Worm (Caenorhabditis elegans) whole organism, L1 larva: ENCODE data around the gene F43E2.6.

Source experiments
- C34B4.2 ChIP-seq: sonication (generic microtip); optimal IDR thresholded peaks from 2 replicates; lab custom pipeline; 2017; ENCODE audit warnings: mild to moderate bottlenecking, missing genetic modification characterization, missing compliant biosample characterization
- ama-1 ChIP-seq: fragments of 150-350 bp; optimal IDR thresholded peaks from 2 replicates; lab custom pipeline; 2014
- blmp-1 ChIP-seq: fragments of 150-350 bp; optimal IDR thresholded peaks from 2 replicates; lab custom pipeline; 2014; ENCODE audit warnings: missing biosample characterization, missing genetic modification characterization
- ceh-82 ChIP-seq, 3 experiments: fragments of 150-350 bp in 1 of 3; sonication (generic microtip) in 2 of 3; optimal IDR thresholded peaks; 2 replicates each; lab custom pipeline; 2014 to 2017; ENCODE audit warnings: missing biosample characterization in 3 of 3, missing genetic modification characterization in 3 of 3
- ceh-88 ChIP-seq: fragments of 200-800 bp; sonication (Bioruptor generic); IDR thresholded peaks from 2 replicates; pipeline ENCODE4 v1.3.6; 2022; ENCODE audit warnings: missing genetic modification characterization, missing compliant biosample characterization
- ces-1 ChIP-seq: fragments of 150-350 bp; optimal IDR thresholded peaks from 2 replicates; lab custom pipeline; 2014; ENCODE audit warnings: missing biosample characterization, missing genetic modification reagents, missing genetic modification characterization
- dpl-1 ChIP-seq, 3 experiments: fragments of 150-350 bp in 2 of 3; sonication (generic microtip) in 1 of 3; optimal IDR thresholded peaks; 2 replicates each; lab custom pipeline; 2014 to 2017; ENCODE audit warnings: missing biosample characterization in 3 of 3, missing genetic modification characterization in 3 of 3, missing genetic modification reagents in 3 of 3
- efl-1 ChIP-seq, 4 experiments: fragments of 150-350 bp; optimal IDR thresholded peaks in 3 of 4; peaks in 1 of 4; 1 replicate in 1 of 4; 2 replicates in 3 of 4; lab custom pipeline; 2014; ENCODE audit warnings: missing biosample characterization in 2 of 4, missing genetic modification characterization in 2 of 4, missing genetic modification reagents in 2 of 4
- elt-2 ChIP-seq: sonication (generic microtip); optimal IDR thresholded peaks from 2 replicates; lab custom pipeline; 2016; ENCODE audit warnings: missing genetic modification characterization, mild to moderate bottlenecking, inconsistent platforms, missing compliant biosample characterization, missing genetic modification reagents
- elt-3 ChIP-seq, 6 experiments: fragments of 150-350 bp in 1 of 6; sonication (generic microtip); optimal IDR thresholded peaks; 2 replicates each; lab custom pipeline; 2017 to 2018; ENCODE audit warnings: missing biosample characterization in 6 of 6, missing genetic modification characterization in 6 of 6, inconsistent platforms in 1 of 6
- ets-5 ChIP-seq: fragments of 200-800 bp; sonication (Bioruptor generic); IDR thresholded peaks from 2 replicates; pipeline ENCODE4 v1.3.6; 2022; ENCODE audit warnings: missing genetic modification characterization, missing compliant biosample characterization
- fkh-4 ChIP-seq: sonication (generic microtip); optimal IDR thresholded peaks from 2 replicates; lab custom pipeline; 2016; ENCODE audit warnings: missing compliant biosample characterization, missing genetic modification characterization, borderline replicate concordance
- irx-1 ChIP-seq: sonication (generic microtip); optimal IDR thresholded peaks from 2 replicates; lab custom pipeline; 2016; ENCODE audit warnings: missing genetic modification characterization, missing compliant biosample characterization
- jun-1 ChIP-seq: fragments of 150-350 bp; optimal IDR thresholded peaks from 2 replicates; lab custom pipeline; 2014; ENCODE audit warnings: missing biosample characterization, missing genetic modification reagents, missing genetic modification characterization
- lin-14 ChIP-seq: fragments of 200-800 bp; sonication (Bioruptor generic); optimal IDR thresholded peaks from 2 replicates; lab custom pipeline; 2018; ENCODE audit warnings: mild to moderate bottlenecking, missing genetic modification characterization, moderate library complexity, missing compliant biosample characterization
- lin-35 ChIP-seq, 2 experiments: fragments of 150-350 bp; optimal IDR thresholded peaks; 2 replicates each; lab custom pipeline; 2014; ENCODE audit warnings: missing biosample characterization in 2 of 2, missing genetic modification characterization in 2 of 2, missing genetic modification reagents in 2 of 2
- lir-3 ChIP-seq: sonication (generic microtip); optimal IDR thresholded peaks from 2 replicates; lab custom pipeline; 2016; ENCODE audit warnings: mild to moderate bottlenecking, missing genetic modification characterization, moderate library complexity, missing compliant biosample characterization; ENCODE audit not compliant: poor library complexity
- lsy-2 ChIP-seq, 2 experiments: fragments of 150-350 bp; optimal IDR thresholded peaks; 2 replicates each; lab custom pipeline; 2014; ENCODE audit warnings: missing biosample characterization in 2 of 2, missing genetic modification characterization in 2 of 2
- mab-9 ChIP-seq: fragments of 200-800 bp; sonication (Bioruptor generic); IDR thresholded peaks from 2 replicates; pipeline ENCODE4 v1.3.6; 2022; ENCODE audit warnings: missing genetic modification reagents, missing genetic modification characterization, missing compliant biosample characterization
- mdl-1 ChIP-seq, 2 experiments: fragments of 150-350 bp; optimal IDR thresholded peaks; 2 replicates each; lab custom pipeline; 2014 to 2017; ENCODE audit warnings: missing biosample characterization in 2 of 2, missing genetic modification characterization in 2 of 2, inconsistent platforms in 1 of 2
- nhr-47 ChIP-seq: sonication (generic microtip); optimal IDR thresholded peaks from 2 replicates; lab custom pipeline; 2016; ENCODE audit warnings: mild to moderate bottlenecking, missing genetic modification characterization, moderate library complexity, missing compliant biosample characterization
- nhr-71 ChIP-seq: sonication (generic microtip); optimal IDR thresholded peaks from 2 replicates; lab custom pipeline; 2016; ENCODE audit warnings: mild to moderate bottlenecking, missing genetic modification characterization, moderate library complexity, missing compliant biosample characterization
- nhr-76 ChIP-seq: sonication (generic microtip); optimal IDR thresholded peaks from 2 replicates; lab custom pipeline; 2017; ENCODE audit warnings: missing biosample characterization, missing genetic modification characterization
- nhr-85 ChIP-seq: sonication (generic microtip); peaks from one replicate; lab custom pipeline; 2016; ENCODE audit warnings: missing genetic modification characterization, inconsistent platforms, missing compliant biosample characterization
- nhr-90 ChIP-seq: sonication (generic microtip); optimal IDR thresholded peaks from 2 replicates; lab custom pipeline; 2016; ENCODE audit warnings: mild to moderate bottlenecking, missing genetic modification characterization, missing compliant biosample characterization; ENCODE audit not compliant: poor library complexity
- pag-3 ChIP-seq: sonication (generic microtip); optimal IDR thresholded peaks from 2 replicates; lab custom pipeline; 2017; ENCODE audit warnings: missing genetic modification characterization, mild to moderate bottlenecking, missing compliant biosample characterization, antibody characterized with exemption, borderline replicate concordance; ENCODE audit not compliant: insufficient read depth
- rnt-1 ChIP-seq: sonication (generic microtip); optimal IDR thresholded peaks from 2 replicates; lab custom pipeline; 2016; ENCODE audit warnings: mild to moderate bottlenecking, missing genetic modification characterization, moderate library complexity, missing compliant biosample characterization
- skn-1 ChIP-seq: fragments of 150-350 bp; optimal IDR thresholded peaks from 2 replicates; lab custom pipeline; 2014; ENCODE audit warnings: missing biosample characterization, missing genetic modification characterization
- snu-23 ChIP-seq: sonication (generic microtip); optimal IDR thresholded peaks from 2 replicates; lab custom pipeline; 2016; ENCODE audit warnings: missing genetic modification characterization, missing compliant biosample characterization
- sox-4 ChIP-seq: sonication (generic microtip); optimal IDR thresholded peaks from 2 replicates; lab custom pipeline; 2016; ENCODE audit warnings: missing genetic modification characterization, missing compliant biosample characterization
- sptf-1 ChIP-seq: fragments of 150-350 bp; optimal IDR thresholded peaks from 2 replicates; lab custom pipeline; 2014; ENCODE audit warnings: missing biosample characterization, missing genetic modification characterization
- sup-37 ChIP-seq: fragments of 200-800 bp; sonication (Bioruptor generic); optimal IDR thresholded peaks from 2 replicates; lab custom pipeline; 2018; ENCODE audit warnings: mild to moderate bottlenecking, missing genetic modification characterization, missing compliant biosample characterization
- swsn-7 ChIP-seq: sonication (generic microtip); optimal IDR thresholded peaks from 2 replicates; lab custom pipeline; 2016; ENCODE audit warnings: missing genetic modification characterization, missing compliant biosample characterization
- tlp-1 ChIP-seq: fragments of 150-350 bp; optimal IDR thresholded peaks from 2 replicates; lab custom pipeline; 2014; ENCODE audit warnings: missing biosample characterization, missing genetic modification characterization
- unc-30 ChIP-seq: sonication (generic microtip); optimal IDR thresholded peaks from 2 replicates; lab custom pipeline; 2017; ENCODE audit warnings: missing biosample characterization, missing genetic modification characterization
- unc-62 ChIP-seq: fragments of 150-350 bp; optimal IDR thresholded peaks from 2 replicates; lab custom pipeline; 2014; ENCODE audit warnings: missing biosample characterization, missing genetic modification reagents, missing genetic modification characterization
- unc-86 ChIP-seq: sonication (generic microtip); optimal IDR thresholded peaks from 2 replicates; lab custom pipeline; 2016; ENCODE audit warnings: missing genetic modification characterization, missing compliant biosample characterization
- vab-15 ChIP-seq: sonication (generic microtip); optimal IDR thresholded peaks from 2 replicates; lab custom pipeline; 2017; ENCODE audit warnings: missing genotype, mild to moderate bottlenecking, missing genetic modification characterization, missing compliant biosample characterization
- xbp-1 ChIP-seq: sonication (generic microtip); optimal IDR thresholded peaks from 2 replicates; lab custom pipeline; 2016; ENCODE audit warnings: missing genetic modification characterization, missing compliant biosample characterization
- zag-1 ChIP-seq: fragments of 150-350 bp; optimal IDR thresholded peaks from 2 replicates; lab custom pipeline; 2014; ENCODE audit warnings: missing biosample characterization, missing genetic modification characterization
- ztf-11 ChIP-seq, 2 experiments: sonication (generic microtip); optimal IDR thresholded peaks; 2 replicates each; lab custom pipeline; 2016 to 2017; ENCODE audit warnings: missing genetic modification characterization in 2 of 2, missing biosample characterization in 1 of 2, missing compliant biosample characterization in 1 of 2

Gene F43E2.6

DNA sequence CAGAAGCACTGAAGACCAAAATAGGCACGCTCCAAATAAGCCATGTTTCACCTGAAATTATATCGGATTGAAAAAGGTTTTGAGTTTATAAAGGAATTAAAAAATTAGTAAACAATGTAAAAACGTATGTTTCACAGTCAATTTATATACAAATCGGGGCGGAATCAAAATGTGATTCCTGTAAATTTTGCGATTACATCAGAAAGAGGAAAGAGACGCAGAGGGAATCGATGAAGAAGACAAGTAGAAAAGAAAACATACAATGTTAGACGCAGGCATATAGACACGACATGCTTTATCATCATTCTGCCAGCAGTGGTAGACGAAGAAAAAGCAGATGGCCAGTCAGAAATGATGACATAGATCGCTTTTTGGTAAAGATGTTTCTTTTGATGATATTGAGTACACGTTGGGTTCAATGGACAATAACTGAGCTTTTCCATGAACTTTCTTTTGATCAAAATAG lies 4.6 kb downstream of the F43E2.6 start, which contains the start of gene msra-1 (continued):
- TF ChIP-seq rnt-1 (tag; lab: Kevin White, UChicago) (peak; percentile 40), pag-3 (tag; lab: Kevin White, UChicago) (peak; percentile 9)

DNA sequence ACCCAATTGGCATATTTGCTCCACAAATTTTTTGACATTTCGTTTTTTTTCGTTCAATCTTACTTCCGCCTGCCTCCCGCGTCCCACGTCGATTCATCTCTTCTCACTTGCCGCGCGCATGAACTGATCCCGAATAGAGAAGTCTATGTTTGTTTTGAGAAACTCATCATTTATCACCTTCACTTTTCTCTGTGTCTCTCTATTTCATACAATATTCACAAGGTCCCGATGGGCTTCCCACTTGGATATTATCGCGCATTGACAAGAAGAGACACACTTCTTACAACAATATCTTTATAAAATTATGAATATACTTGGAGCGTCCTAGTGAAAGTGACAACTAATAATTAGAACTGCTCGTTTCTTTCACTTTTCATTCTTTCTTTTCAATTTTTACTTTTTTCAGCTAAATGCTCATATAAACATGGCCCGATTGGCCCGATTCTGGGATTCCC lies 10.1 kb downstream of the F43E2.6 start, which contains the start of gene insc-1:
Gene insc-1 (plus strand): TSS at position 405 of the 455 bp plus-strand sequence.
- TF ChIP-seq nhr-71 (tag; lab: Kevin White, UChicago): no peak
- TF ChIP-seq unc-30 (tag; lab: Kevin White, UChicago): no peak
- TF ChIP-seq vab-15 (tag; lab: Kevin White, UChicago): no peak
- no peak for TF ChIP-seq sox-4 (tag; lab: Kevin White, UChicago)
- no peak for TF ChIP-seq sup-37 (GFP tag; lab: Kevin White, UChicago)
- peak; percentile 97 for TF ChIP-seq blmp-1
- no peak for TF ChIP-seq mdl-1 (tag; optimal IDR thresholded peaks at IDR 0.05; lab: Kevin White, UChicago)
- TF ChIP-seq swsn-7 (tag; lab: Kevin White, UChicago): no peak

DNA sequence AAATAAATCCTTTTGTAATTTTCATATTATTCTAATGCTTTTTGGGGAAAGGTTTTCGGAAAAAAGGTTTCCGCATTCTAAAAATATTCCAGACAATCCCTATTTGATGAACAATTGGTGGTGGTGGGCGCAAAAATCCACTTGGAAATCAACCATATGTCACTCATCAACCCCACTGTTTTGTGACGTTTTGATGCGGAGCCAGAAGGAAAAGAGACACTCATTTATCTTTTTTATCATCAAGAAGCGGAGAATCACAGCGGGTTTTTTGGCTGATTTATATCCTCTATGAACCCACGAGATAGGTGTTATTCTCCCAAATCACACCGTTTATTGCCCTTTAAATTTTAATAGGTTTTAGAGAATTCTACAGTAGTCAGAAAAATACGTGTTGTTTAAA lies 11.5 kb downstream of the F43E2.6 start:
- TF ChIP-seq ceh-88 (GFP tag; lab: Robert Waterston, UW): no peak
- no peak for TF ChIP-seq dpl-1 (GFP tag; optimal IDR thresholded peaks at IDR 0.05; lab: Kevin White, UChicago)
- no peak for TF ChIP-seq C34B4.2 (tag; lab: Kevin White, UChicago)
- TF ChIP-seq lsy-2 (tag; optimal IDR thresholded peaks at IDR 0.05; lab: Kevin White, UChicago): no peak
- TF ChIP-seq mab-9: no peak
- peak; percentile 68 for TF ChIP-seq rnt-1 (tag; lab: Kevin White, UChicago)
- TF ChIP-seq elt-3 (tag; optimal IDR thresholded peaks at IDR 0.05; lab: Kevin White, UChicago): no peak
- peak; percentile 30 for TF ChIP-seq lin-14 (GFP tag; lab: Kevin White, UChicago)
- no peak for TF ChIP-seq ama-1
- TF ChIP-seq vab-15 (tag; lab: Kevin White, UChicago): no peak
- TF ChIP-seq nhr-71 (tag; lab: Kevin White, UChicago): peak; percentile 8

DNA sequence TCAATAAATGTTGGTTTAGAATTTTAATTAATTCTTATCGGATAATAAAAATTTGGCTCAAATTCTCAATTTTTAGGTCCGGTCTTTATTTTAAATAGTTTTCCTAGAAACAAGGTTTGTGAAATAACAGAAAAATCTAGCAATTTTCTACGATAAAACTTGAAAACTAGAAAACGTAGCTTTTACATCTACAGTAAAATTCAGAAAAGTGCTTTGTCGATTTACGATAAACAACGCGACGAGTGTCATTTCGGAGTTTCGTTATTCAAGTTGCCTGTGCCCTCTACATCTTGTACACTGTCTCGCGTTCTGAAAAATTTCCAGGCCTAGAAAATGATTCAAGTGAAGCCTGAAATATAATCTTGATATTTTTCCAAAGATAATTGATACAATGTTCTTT lies 11.9 kb downstream of the F43E2.6 start:
- TF ChIP-seq ceh-82 (tag; optimal IDR thresholded peaks at IDR 0.05; lab: Kevin White, UChicago) (peak in 1 of 3 experiments; percentile 37), skn-1 (tag; lab: Kevin White, UChicago) (peak; percentile 34), unc-62 (GFP tag; lab: Kevin White, UChicago) (no peak), nhr-85 (tag; lab: Kevin White, UChicago) (peak; percentile 5), sox-4 (tag; lab: Kevin White, UChicago) (no peak), lin-35 (GFP tag; optimal IDR thresholded peaks at IDR 0.05; lab: Kevin White, UChicago) (peak; percentile 26 to 58), unc-86 (tag; lab: Kevin White, UChicago) (no peak), xbp-1 (tag; lab: Kevin White, UChicago) (peak; percentile 67), fkh-4 (tag; lab: Kevin White, UChicago) (no peak), dpl-1 (GFP tag; optimal IDR thresholded peaks at IDR 0.05; lab: Kevin White, UChicago) (peak; percentile 9 to 42 (median 33)), irx-1 (tag; lab: Kevin White, UChicago) (no peak), lsy-2 (tag; optimal IDR thresholded peaks at IDR 0.05; lab: Kevin White, UChicago) (peak in 1 of 2 experiments; percentile 80), blmp-1 (peak; percentile 44), vab-15 (tag; lab: Kevin White, UChicago) (no peak), lir-3 (tag; lab: Kevin White, UChicago) (no peak), ztf-11 (tag; optimal IDR thresholded peaks at IDR 0.05; lab: Kevin White, UChicago) (no peak), efl-1 (optimal IDR thresholded peaks at IDR 0.05; lab: Kevin White, UChicago) (peak; percentile 38 to 51), efl-1 (GFP tag; optimal IDR thresholded peaks at IDR 0.05 in 1 of 2; lab: Kevin White, UChicago) (peak; percentile 27 to 65), zag-1 (tag; lab: Kevin White, UChicago) (no peak), tlp-1 (tag; lab: Kevin White, UChicago) (no peak), nhr-76 (tag; lab: Kevin White, UChicago) (no peak), ets-5 (GFP tag; lab: Robert Waterston, UW) (no peak), snu-23 (GFP tag; lab: Kevin White, UChicago) (peak; percentile 30), elt-2 (tag; lab: Kevin White, UChicago) (no peak), sptf-1 (no peak), nhr-47 (tag; lab: Kevin White, UChicago) (no peak), jun-1 (tag; lab: Kevin White, UChicago) (no peak), ces-1 (GFP tag; lab: Kevin White, UChicago) (no peak), nhr-90 (tag; lab: Kevin White, UChicago) (no peak)
- TF ChIP-seq, all 84 proteins: peak for 10
